Fruit fly (Drosophila melanogaster) whole organism: ENCODE measurements around the gene alpha-Est10.

Experiments used
- CG8478 ChIP-seq: fragments of >200 bp; optimal IDR thresholded peaks from 2 replicates; lab custom pipeline; 2018; ENCODE audit warnings: inconsistent platforms
- Dll ChIP-seq: fragments of >200 bp; optimal IDR thresholded peaks from 2 replicates; lab custom pipeline; 2017
- EcR ChIP-seq, 2 experiments: fragments of >200 bp; optimal IDR thresholded peaks; 2 replicates each; lab custom pipeline; 2017; ENCODE audit warnings: missing biosample characterization in 2 of 2, missing genetic modification characterization in 2 of 2, missing genetic modification reagents in 2 of 2
- pan ChIP-seq: fragments of >200 bp; optimal IDR thresholded peaks from 2 replicates; lab custom pipeline; 2017
- psq ChIP-seq: fragments of >200 bp; optimal IDR thresholded peaks from 2 replicates; lab custom pipeline; 2017
- usp ChIP-seq: fragments of >200 bp; optimal IDR thresholded peaks from 2 replicates; lab custom pipeline; 2017; ENCODE audit warnings: missing biosample characterization, missing genetic modification characterization, mixed read lengths

The alpha-Est10 gene

DNA sequence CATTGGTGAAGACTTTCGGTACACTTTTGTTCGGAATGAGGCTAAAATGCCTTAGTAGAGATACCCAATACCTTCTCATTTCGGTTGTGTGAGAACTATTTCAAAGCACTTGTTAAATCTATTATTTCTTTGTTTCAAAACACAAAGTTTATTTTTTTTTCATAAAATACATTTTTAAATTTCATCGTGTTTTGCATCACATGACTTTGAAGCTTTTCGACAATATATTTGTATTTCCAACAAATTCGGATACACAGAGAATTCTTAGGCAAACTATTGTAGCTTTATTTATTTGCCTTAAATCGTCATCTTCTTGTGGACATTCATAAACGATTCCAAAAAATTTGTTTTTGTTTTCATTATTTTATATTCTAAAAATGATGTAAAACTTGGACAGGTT lies at the start of gene alpha-Est10:
Gene alpha-Est10 (minus strand): TSS at position 101 of the 400 bp plus-strand sequence.
- no peak for TF ChIP-seq CG8478 (lab: Kevin White, UChicago)
- TF ChIP-seq psq (lab: Kevin White, UChicago) = no peak
- no peak for TF ChIP-seq Dll (lab: Kevin White, UChicago)
- no peak for TF ChIP-seq EcR (GFP tag; optimal IDR thresholded peaks at IDR 0.05; lab: Kevin White, UChicago)
- no peak for TF ChIP-seq pan
- no peak for TF ChIP-seq usp (GFP tag; lab: Kevin White, UChicago)

DNA sequence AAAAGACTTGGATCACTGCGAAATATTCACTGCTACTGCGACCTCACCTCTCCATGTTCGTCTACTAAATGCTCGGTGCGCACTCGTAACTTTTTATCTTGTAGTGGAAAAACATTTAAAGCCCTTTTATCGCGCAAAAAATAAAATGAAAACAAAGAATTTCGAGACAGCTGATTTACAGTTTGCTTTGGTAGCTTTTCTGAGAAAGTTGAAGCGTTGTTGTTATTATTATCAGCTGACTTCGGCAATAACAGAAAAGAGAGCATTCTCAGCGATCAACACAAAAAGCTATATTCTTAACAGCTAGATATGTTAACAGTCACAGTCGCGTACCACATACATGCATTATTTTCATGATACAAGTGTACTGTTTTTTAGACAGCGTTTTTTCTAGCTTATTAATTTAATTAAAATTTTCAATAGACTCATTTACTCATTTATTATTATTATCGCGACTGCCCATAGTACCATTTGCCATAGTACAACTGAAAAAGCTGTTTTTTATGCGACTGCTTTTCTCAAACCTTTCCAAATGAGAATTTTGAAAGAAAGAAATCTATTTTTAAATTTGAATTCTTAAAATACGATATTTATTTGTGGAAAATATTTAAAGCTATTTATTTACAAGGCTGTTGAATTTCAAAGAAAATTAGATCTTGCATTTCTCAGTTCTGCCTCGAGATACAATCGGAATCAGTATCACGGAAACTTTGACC lies 47.7 kb upstream of the alpha-Est10 start, which contains the start of the genes alpha-Est3 and alpha-Est2:
Gene alpha-Est3 (minus strand): TSS at position 487 of the 716 bp plus-strand sequence.
Gene alpha-Est2 (plus strand): TSS at position 666 of the 716 bp plus-strand sequence.
- TF ChIP-seq psq (lab: Kevin White, UChicago) = no peak
- no peak for TF ChIP-seq Dll (lab: Kevin White, UChicago)
- no peak for TF ChIP-seq EcR (GFP tag; optimal IDR thresholded peaks at IDR 0.05; lab: Kevin White, UChicago)
- no peak for TF ChIP-seq CG8478 (lab: Kevin White, UChicago)
- TF ChIP-seq pan = no peak
- no peak for TF ChIP-seq usp (GFP tag; lab: Kevin White, UChicago)

- no peak for TF ChIP-seq psq (lab: Kevin White, UChicago)
- no peak for TF ChIP-seq pan
- TF ChIP-seq usp (GFP tag; lab: Kevin White, UChicago) = no peak
- TF ChIP-seq Dll (lab: Kevin White, UChicago) = no peak
- no peak for TF ChIP-seq CG8478 (lab: Kevin White, UChicago)
- no peak for TF ChIP-seq EcR (GFP tag; optimal IDR thresholded peaks at IDR 0.05; lab: Kevin White, UChicago)
Measured at dm6 chr3R:7538435-7538834, 44.8 kb upstream of the alpha-Est10 start, which contains the start of gene alpha-Est4. Gene alpha-Est4 (minus strand): TSS chr3R:7538615.

DNA sequence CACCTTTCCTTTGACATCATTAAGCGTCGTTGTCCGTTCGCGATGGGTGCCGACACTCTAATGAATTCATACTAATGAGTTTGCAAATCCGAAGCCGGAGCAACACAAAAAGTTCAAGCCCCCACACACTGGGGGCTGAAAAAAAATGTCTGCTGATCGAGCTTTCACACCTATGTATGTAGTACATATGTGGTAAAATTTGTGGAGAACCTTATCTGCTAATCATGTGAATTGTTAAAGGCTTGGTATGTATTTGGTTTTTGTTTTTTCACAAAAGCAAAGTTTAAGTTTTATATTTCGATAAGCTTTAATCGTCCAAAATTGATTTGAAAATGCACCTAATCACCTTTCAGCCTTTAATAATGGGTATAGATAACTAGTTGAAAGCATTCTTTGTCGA lies 42.6 kb upstream of the alpha-Est10 start, which contains the start of gene alpha-Est5:
Gene alpha-Est5 (minus strand): TSS at position 110 of the 400 bp plus-strand sequence.
- TF ChIP-seq usp (GFP tag; lab: Kevin White, UChicago) (no peak), CG8478 (lab: Kevin White, UChicago) (no peak), psq (lab: Kevin White, UChicago) (no peak), pan (no peak), Dll (lab: Kevin White, UChicago) (no peak), EcR (GFP tag; optimal IDR thresholded peaks at IDR 0.05; lab: Kevin White, UChicago) (no peak)

- no peak for TF ChIP-seq Dll (lab: Kevin White, UChicago)
- no peak for TF ChIP-seq usp (GFP tag; lab: Kevin White, UChicago)
- TF ChIP-seq psq (lab: Kevin White, UChicago) = no peak
- TF ChIP-seq EcR (GFP tag; optimal IDR thresholded peaks at IDR 0.05; lab: Kevin White, UChicago) = no peak
- no peak for TF ChIP-seq CG8478 (lab: Kevin White, UChicago)
- TF ChIP-seq pan = no peak
Measured at dm6 chr3R:7535606-7536005, 42.0 kb upstream of the alpha-Est10 start.

- TF ChIP-seq usp (GFP tag; lab: Kevin White, UChicago) (no peak), Dll (lab: Kevin White, UChicago) (no peak), EcR (GFP tag; optimal IDR thresholded peaks at IDR 0.05; lab: Kevin White, UChicago) (no peak), pan (no peak), psq (lab: Kevin White, UChicago) (no peak), CG8478 (lab: Kevin White, UChicago) (no peak)
Measured at dm6 chr3R:7530184-7530821, 36.7 kb upstream of the alpha-Est10 start, which contains the start of the genes Rtnl2 and alphaTub84D. Gene Rtnl2 (minus strand): TSS chr3R:7530241. Gene alphaTub84D (plus strand): TSS chr3R:7530753.

DNA sequence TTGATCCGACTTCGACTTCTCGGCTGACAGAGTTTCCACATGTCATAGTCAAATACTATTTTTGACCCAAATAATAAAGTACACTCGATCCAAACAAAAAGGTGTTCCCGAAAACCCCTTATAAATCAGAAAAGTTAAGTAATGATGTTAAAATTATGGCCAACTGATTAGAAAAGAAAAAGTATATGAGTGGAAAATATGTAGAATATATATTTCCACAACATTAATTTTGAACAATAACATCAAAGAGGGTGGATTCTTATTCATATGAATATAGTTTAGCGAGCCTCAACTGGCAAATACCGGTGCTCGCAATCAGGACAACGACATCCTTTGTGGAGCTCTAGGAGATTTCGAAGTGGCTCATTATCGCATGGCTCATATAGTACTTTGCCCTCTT lies 35.0 kb upstream of the alpha-Est10 start, which contains the start of gene alpha-Est6:
Gene alpha-Est6 (minus strand): TSS at position 101 of the 400 bp plus-strand sequence.
- no peak for TF ChIP-seq psq (lab: Kevin White, UChicago)
- TF ChIP-seq CG8478 (lab: Kevin White, UChicago) = no peak
- no peak for TF ChIP-seq Dll (lab: Kevin White, UChicago)
- TF ChIP-seq usp (GFP tag; lab: Kevin White, UChicago) = no peak
- TF ChIP-seq pan = no peak
- TF ChIP-seq EcR (GFP tag; optimal IDR thresholded peaks at IDR 0.05; lab: Kevin White, UChicago) = no peak

- TF ChIP-seq pan = no peak
- TF ChIP-seq Dll (lab: Kevin White, UChicago) = no peak
- no peak for TF ChIP-seq psq (lab: Kevin White, UChicago)
- TF ChIP-seq usp (GFP tag; lab: Kevin White, UChicago) = no peak
- no peak for TF ChIP-seq CG8478 (lab: Kevin White, UChicago)
- no peak for TF ChIP-seq EcR (GFP tag; optimal IDR thresholded peaks at IDR 0.05; lab: Kevin White, UChicago)
Measured at dm6 chr3R:7524160-7524559, 30.5 kb upstream of the alpha-Est10 start.

DNA sequence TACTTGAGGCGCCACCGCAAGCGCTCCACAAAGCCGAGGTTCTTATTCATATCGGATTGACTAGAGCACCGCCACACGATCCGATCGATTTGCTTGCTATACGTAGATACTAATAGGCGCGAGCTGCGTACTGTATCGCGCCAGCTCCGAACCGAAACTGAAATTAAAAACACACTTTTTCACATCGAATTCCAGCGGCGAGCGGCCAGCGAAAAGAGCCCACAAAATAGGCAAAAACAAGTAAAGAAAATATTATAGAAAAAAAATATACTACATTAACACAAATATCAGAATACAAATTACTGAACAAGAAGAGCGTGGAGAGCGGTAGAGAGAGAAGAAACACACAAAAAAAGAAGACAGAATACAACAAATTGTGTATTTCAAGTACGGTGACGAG lies 29.9 kb upstream of the alpha-Est10 start, which contains the start of gene alpha-Est7:
Gene alpha-Est7 (minus strand): TSS at position 160 of the 400 bp plus-strand sequence.
- TF ChIP-seq CG8478 (lab: Kevin White, UChicago) (no peak), pan (no peak), psq (lab: Kevin White, UChicago) (no peak)

DNA sequence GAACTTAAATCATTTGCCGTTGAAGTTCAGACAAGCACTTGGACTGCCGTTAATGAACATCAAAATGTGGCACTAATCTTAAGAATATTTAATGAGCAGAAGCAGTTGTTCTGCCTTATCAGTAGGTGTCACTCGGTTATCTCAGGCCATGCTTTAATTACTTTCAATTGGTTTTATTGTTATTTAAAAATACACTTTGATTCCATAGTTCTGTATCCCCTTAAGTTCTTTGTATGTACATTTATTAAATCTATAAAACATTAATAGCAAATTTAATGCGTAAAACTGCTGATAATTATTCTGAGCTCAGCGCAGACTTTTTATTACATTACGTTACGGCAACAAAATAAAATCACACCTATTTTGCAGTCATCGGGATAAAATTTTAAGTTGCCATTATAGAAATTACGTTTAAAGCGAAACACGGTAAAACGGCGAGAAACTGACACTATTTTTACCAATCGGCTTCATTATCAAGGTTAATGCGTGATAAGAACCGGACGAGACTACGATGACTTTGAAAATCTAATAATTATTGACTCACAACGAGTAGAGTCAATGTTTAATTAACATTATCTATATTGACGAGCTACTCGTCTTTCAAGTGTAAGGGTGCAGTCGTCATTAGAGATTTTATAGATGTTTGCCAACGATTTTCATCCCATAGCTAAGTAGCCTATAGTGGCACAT lies 28.8 kb upstream of the alpha-Est10 start:
- TF ChIP-seq pan = no peak
- TF ChIP-seq EcR (GFP tag; optimal IDR thresholded peaks at IDR 0.05; lab: Kevin White, UChicago) = no peak

DNA sequence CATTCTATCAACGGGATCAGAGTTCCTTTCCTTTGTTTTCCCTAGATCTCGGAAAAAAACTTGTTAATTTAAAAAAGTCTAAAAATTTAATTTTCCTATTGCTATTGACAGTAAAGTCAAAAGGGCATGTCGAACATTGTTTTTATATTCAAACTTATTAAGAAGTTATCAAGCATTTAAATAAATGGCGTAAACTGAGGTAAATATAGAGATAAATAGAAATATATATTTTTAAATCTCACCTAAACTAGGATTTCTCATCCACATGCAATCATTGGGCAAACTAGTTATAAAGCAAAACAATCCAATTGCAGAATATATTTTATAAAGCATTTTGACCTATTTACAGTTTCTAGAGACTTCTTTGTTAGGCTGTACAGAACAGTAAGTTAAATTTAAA lies 25.7 kb upstream of the alpha-Est10 start, which contains the start of gene Ubc84D:
Gene Ubc84D (minus strand): TSS at position 101 of the 400 bp plus-strand sequence.
- TF ChIP-seq CG8478 (lab: Kevin White, UChicago) = no peak
- TF ChIP-seq pan = no peak
- TF ChIP-seq Dll (lab: Kevin White, UChicago) = no peak
- TF ChIP-seq psq (lab: Kevin White, UChicago) = no peak
- no peak for TF ChIP-seq EcR (GFP tag; optimal IDR thresholded peaks at IDR 0.05; lab: Kevin White, UChicago)
- TF ChIP-seq usp (GFP tag; lab: Kevin White, UChicago) = no peak
